Fruit fly (Drosophila melanogaster): ENCODE results near the gene Fer3HCH.

The Fer3HCH gene

DNA sequence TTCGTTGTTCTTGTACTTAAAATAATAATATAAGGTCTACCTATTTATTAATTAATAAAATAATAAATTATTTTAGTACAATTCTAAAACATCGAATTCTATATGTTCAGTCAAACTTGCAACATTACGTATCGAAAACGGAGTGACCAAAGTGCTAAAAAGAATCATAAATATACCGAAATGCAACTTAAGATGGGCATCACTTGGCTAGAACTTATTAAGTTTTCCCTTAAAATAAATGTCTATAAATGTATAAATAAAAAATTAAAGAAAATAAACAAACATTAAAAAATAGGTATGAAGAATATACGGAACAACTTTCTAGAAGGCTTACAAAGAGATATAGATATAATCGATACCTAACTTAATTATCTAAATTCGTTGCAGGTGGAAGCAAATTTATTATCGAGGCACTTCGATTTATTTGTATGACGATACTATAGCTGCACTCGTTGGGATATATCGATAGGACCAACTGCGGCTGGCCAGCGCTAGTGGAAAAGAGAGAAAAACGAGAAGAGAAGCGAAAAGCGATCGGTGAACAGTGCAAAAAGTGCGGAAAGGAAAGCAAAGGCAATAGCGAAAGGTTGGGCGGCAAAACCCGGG is 17.2 kb downstream of the Fer3HCH start, which contains the start of gene lic:
lic (plus strand) TSS at position 490 of the 606 bp plus-strand sequence.
- TF ChIP-seq rgr (GFP tag; optimal IDR thresholded peaks at IDR 0.05) (no peak), Vsx2 (GFP tag; optimal IDR thresholded peaks at IDR 0.05; ENCODE audit: partially characterized antibody) (no peak), CG32264 (GFP tag; optimal IDR thresholded peaks at IDR 0.05) (no peak), Dfd (GFP tag; optimal IDR thresholded peaks at IDR 0.05) (no peak), dmrt93B (GFP tag; optimal IDR thresholded peaks at IDR 0.05) (no peak), fru (GFP tag; optimal IDR thresholded peaks at IDR 0.05) (no peak), usp (GFP tag; optimal IDR thresholded peaks at IDR 0.05) (no peak), pan (optimal IDR thresholded peaks at IDR 0.05) (no peak), br (GFP tag; optimal IDR thresholded peaks at IDR 0.05) (no peak), N (GFP tag; optimal IDR thresholded peaks at IDR 0.05) (no peak), Mio (GFP tag; optimal IDR thresholded peaks at IDR 0.05) (no peak), dsf (GFP tag; optimal IDR thresholded peaks at IDR 0.05; ENCODE audit: borderline replicate concordance) (no peak), psq (GFP tag; optimal IDR thresholded peaks at IDR 0.05) (peak; percentile 46), brk (GFP tag; optimal IDR thresholded peaks at IDR 0.05) (no peak), Hr83 (GFP tag; optimal IDR thresholded peaks at IDR 0.05; ENCODE audit: poor library complexity, severe bottlenecking) (peak; percentile 43)

- TF ChIP-seq pan (optimal IDR thresholded peaks at IDR 0.05): no peak
- TF ChIP-seq ey (GFP tag; optimal IDR thresholded peaks at IDR 0.05): peak; percentile 14
- peak; percentile 24 for TF ChIP-seq Hr83 (GFP tag; optimal IDR thresholded peaks at IDR 0.05; ENCODE audit: poor library complexity, severe bottlenecking)
- peak; percentile 19 for TF ChIP-seq lola (GFP tag; optimal IDR thresholded peaks at IDR 0.05)
- TF ChIP-seq foxo (GFP tag; optimal IDR thresholded peaks at IDR 0.05): no peak
- TF ChIP-seq woc (GFP tag; optimal IDR thresholded peaks at IDR 0.05): no peak
- peak; percentile 34 for TF ChIP-seq fru (GFP tag; optimal IDR thresholded peaks at IDR 0.05)
- no peak for TF ChIP-seq Rel (GFP tag; optimal IDR thresholded peaks at IDR 0.05)
- TF ChIP-seq Rel (tag; optimal IDR thresholded peaks at IDR 0.05): peak; percentile 23
Observed at dm6 chrX:13089920-13090655, 17.9 kb downstream of the Fer3HCH start, which contains the start of gene hep. hep (minus strand) TSS chrX:13090434.

- no peak for TF ChIP-seq Hr83 (GFP tag; optimal IDR thresholded peaks at IDR 0.05; ENCODE audit: poor library complexity, severe bottlenecking)
- no peak for TF ChIP-seq dsf (GFP tag; optimal IDR thresholded peaks at IDR 0.05; ENCODE audit: borderline replicate concordance)
- TF ChIP-seq Hnf4 (GFP tag; optimal IDR thresholded peaks at IDR 0.05): no peak
- no peak for TF ChIP-seq sv (GFP tag; optimal IDR thresholded peaks at IDR 0.05)
- TF ChIP-seq OdsH (GFP tag; optimal IDR thresholded peaks at IDR 0.05): no peak
- TF ChIP-seq Sp1 (GFP tag; optimal IDR thresholded peaks at IDR 0.05): no peak
- TF ChIP-seq Mio (GFP tag; optimal IDR thresholded peaks at IDR 0.05): no peak
- no peak for TF ChIP-seq ey (GFP tag; optimal IDR thresholded peaks at IDR 0.05)
- no peak for TF ChIP-seq Vsx2 (GFP tag; optimal IDR thresholded peaks at IDR 0.05; ENCODE audit: partially characterized antibody)
- TF ChIP-seq CG9705 (GFP tag; optimal IDR thresholded peaks at IDR 0.05): no peak
- no peak for TF ChIP-seq CrebA (GFP tag; optimal IDR thresholded peaks at IDR 0.05; ENCODE audit: borderline replicate concordance)
- no peak for TF ChIP-seq jim (GFP tag; optimal IDR thresholded peaks at IDR 0.05)
- TF ChIP-seq Hr78 (GFP tag; optimal IDR thresholded peaks at IDR 0.05): no peak
- TF ChIP-seq Dfd (GFP tag; optimal IDR thresholded peaks at IDR 0.05): no peak
- no peak for TF ChIP-seq lola (GFP tag; optimal IDR thresholded peaks at IDR 0.05)
- TF ChIP-seq usp (GFP tag; optimal IDR thresholded peaks at IDR 0.05): no peak
- no peak for TF ChIP-seq Rel (GFP tag; optimal IDR thresholded peaks at IDR 0.05)
- no peak for TF ChIP-seq Rel (tag; optimal IDR thresholded peaks at IDR 0.05)
- TF ChIP-seq psq (GFP tag; optimal IDR thresholded peaks at IDR 0.05): no peak
- TF ChIP-seq Myc (optimal IDR thresholded peaks at IDR 0.05): no peak
- no peak for TF ChIP-seq GATAd (GFP tag; optimal IDR thresholded peaks at IDR 0.05)
Observed at dm6 chrX:13089375-13089774, 18.6 kb downstream of the Fer3HCH start.

- peak; percentile 18 for TF ChIP-seq sv (GFP tag; optimal IDR thresholded peaks at IDR 0.05)
- peak in 1 of 2 experiments; percentile 0 for TF ChIP-seq foxo (GFP tag; optimal IDR thresholded peaks at IDR 0.05)
- no peak for TF ChIP-seq CG9705 (GFP tag; optimal IDR thresholded peaks at IDR 0.05)
Observed at dm6 chrX:13088025-13088805, 19.8 kb downstream of the Fer3HCH start.

Data from whole organism, wandering third instar larva.